Fruit fly (Drosophila melanogaster) whole organism, wandering third instar larva: ENCODE results near the gene Or33c.

Experiments
- Abd-B ChIP-seq: fragments of >200 bp; optimal IDR thresholded peaks from 2 replicates; lab custom pipeline; 2017; ENCODE audit warnings: missing biosample characterization, missing genetic modification characterization
- Jra ChIP-seq: sonication (Bioruptor generic); optimal IDR thresholded peaks from 2 replicates; lab custom pipeline; 2016; ENCODE audit warnings: missing biosample characterization, missing genetic modification characterization
- Myc ChIP-seq: fragments of >200 bp; optimal IDR thresholded peaks from 2 replicates; lab custom pipeline; 2017
- sv ChIP-seq: fragments of 200-800 bp; sonication (Bioruptor generic); optimal IDR thresholded peaks from 3 replicates; lab custom pipeline; 2016; ENCODE audit warnings: missing biosample characterization, missing genetic modification characterization

- TF ChIP-seq Jra (GFP tag; lab: Kevin White, UChicago) (no peak), Abd-B (GFP tag; lab: Kevin White, UChicago) (no peak), sv (no peak), Myc (lab: Kevin White, UChicago) (no peak)
Observed at dm6 chr2L:11970343-11970742, 32.6 kb downstream of the Or33c start.
